Worm (Caenorhabditis elegans) whole organism, L4 larva: ENCODE results near the gene Y82E9BL.19.

ENCODE experiments used
- Y48G9A.11 ChIP-seq: fragments of 200-800 bp; sonication (Bioruptor generic); IDR thresholded peaks from 2 replicates; pipeline ENCODE4 v1.3.6; 2022; ENCODE audit warnings: missing genetic modification reagents, missing genetic modification characterization, missing compliant biosample characterization
- ZK337.2 ChIP-seq: fragments of 200-800 bp; sonication (Bioruptor generic); IDR thresholded peaks from 2 replicates; pipeline ENCODE4 v1.3.6; 2022; ENCODE audit warnings: missing genetic modification reagents, missing genetic modification characterization, missing compliant biosample characterization
- ama-1 ChIP-seq: fragments of 150-350 bp; optimal IDR thresholded peaks from 2 replicates; lab custom pipeline; 2014; ENCODE audit warnings: inconsistent platforms, mixed read lengths
- attf-4 ChIP-seq: sonication (generic microtip); optimal IDR thresholded peaks from 3 replicates; lab custom pipeline; 2017; ENCODE audit warnings: missing biosample characterization, missing genetic modification characterization
- ceh-20 ChIP-seq: fragments of 200-800 bp; sonication (Bioruptor generic); IDR thresholded peaks from 2 replicates; pipeline ENCODE4 v1.3.6; 2022; ENCODE audit warnings: missing genetic modification reagents, missing genetic modification characterization, missing compliant biosample characterization
- ceh-28 ChIP-seq: fragments of 150-350 bp; optimal IDR thresholded peaks from 2 replicates; lab custom pipeline; 2014; ENCODE audit warnings: missing biosample characterization, missing genetic modification reagents, missing genetic modification characterization
- ceh-62 ChIP-seq: sonication (generic microtip); optimal IDR thresholded peaks from 2 replicates; lab custom pipeline; 2017; ENCODE audit warnings: missing biosample characterization, missing genetic modification characterization
- daf-12 ChIP-seq: fragments of 150-350 bp; optimal IDR thresholded peaks from 2 replicates; lab custom pipeline; 2014; ENCODE audit warnings: missing biosample characterization, missing genetic modification reagents, missing genetic modification characterization
- daf-16 ChIP-seq, 3 experiments: sonication (generic microtip); optimal IDR thresholded peaks; 2 replicates each; lab custom pipeline; 2016 to 2017; ENCODE audit warnings: missing genetic modification characterization in 3 of 3, missing genetic modification reagents in 3 of 3, mild to moderate bottlenecking in 2 of 3, missing compliant biosample characterization in 2 of 3, missing biosample characterization in 1 of 3, moderate library complexity in 1 of 3
- daf-19 ChIP-seq: fragments of 200-800 bp; sonication (Bioruptor generic); conservative IDR thresholded peaks from 2 replicates; pipeline ENCODE4 v1.3.6; 2022; ENCODE audit warnings: missing genetic modification characterization, missing compliant biosample characterization
- dmd-6 ChIP-seq: fragments of 200-800 bp; sonication (Bioruptor generic); IDR thresholded peaks from 2 replicates; pipeline ENCODE4 v1.3.6; 2022; ENCODE audit warnings: missing genetic modification reagents, missing genetic modification characterization, missing compliant biosample characterization
- dmd-9 ChIP-seq: fragments of 200-800 bp; sonication (Bioruptor generic); IDR thresholded peaks from 2 replicates; pipeline ENCODE4 v1.3.6; 2022; ENCODE audit warnings: missing genetic modification reagents, missing genetic modification characterization, missing compliant biosample characterization
- dve-1 ChIP-seq: sonication (generic microtip); optimal IDR thresholded peaks from 2 replicates; lab custom pipeline; 2017; ENCODE audit warnings: antibody characterized with exemption, mild to moderate bottlenecking, missing genetic modification characterization, missing compliant biosample characterization; ENCODE audit not compliant: insufficient read depth
- egl-43 ChIP-seq: fragments of 200-800 bp; sonication (Bioruptor generic); IDR thresholded peaks from 2 replicates; pipeline ENCODE4 v1.3.6; 2022; ENCODE audit warnings: missing genetic modification reagents, missing genetic modification characterization, missing compliant biosample characterization
- fkh-10 ChIP-seq: fragments of 150-350 bp; optimal IDR thresholded peaks from 2 replicates; lab custom pipeline; 2014; ENCODE audit warnings: missing biosample characterization, missing genetic modification reagents, missing genetic modification characterization
- gei-8 ChIP-seq: fragments of 200-800 bp; sonication (Bioruptor generic); optimal IDR thresholded peaks from 2 replicates; lab custom pipeline; 2018; ENCODE audit warnings: mild to moderate bottlenecking, missing genetic modification characterization, missing compliant biosample characterization
- hlh-11 ChIP-seq: fragments of 200-800 bp; sonication (Bioruptor generic); optimal IDR thresholded peaks from 2 replicates; lab custom pipeline; 2018; ENCODE audit warnings: mild to moderate bottlenecking, missing genetic modification characterization, missing compliant biosample characterization
- lsy-2 ChIP-seq, 2 experiments: fragments of 150-350 bp in 1 of 2; sonication (generic microtip) in 1 of 2; optimal IDR thresholded peaks; 2 replicates each; lab custom pipeline; 2014 to 2017; ENCODE audit warnings: missing biosample characterization in 2 of 2, missing genetic modification characterization in 2 of 2
- mep-1 ChIP-seq: fragments of 150-350 bp; sonication (generic microtip); optimal IDR thresholded peaks from 3 replicates; lab custom pipeline; 2014; ENCODE audit warnings: missing biosample characterization, missing genetic modification characterization
- nhr-11 ChIP-seq: fragments of 150-350 bp; optimal IDR thresholded peaks from 2 replicates; lab custom pipeline; 2014; ENCODE audit warnings: missing biosample characterization, missing genetic modification characterization
- nhr-237 ChIP-seq: sonication (generic microtip); optimal IDR thresholded peaks from 2 replicates; lab custom pipeline; 2017; ENCODE audit warnings: missing biosample characterization, missing genetic modification characterization
- nhr-25 ChIP-seq: sonication (generic microtip); optimal IDR thresholded peaks from 2 replicates; lab custom pipeline; 2017; ENCODE audit warnings: missing genetic modification characterization, mild to moderate bottlenecking, missing compliant biosample characterization, antibody characterized with exemption, moderate library complexity, borderline replicate concordance; ENCODE audit not compliant: insufficient read depth
- nhr-28 ChIP-seq: fragments of 150-350 bp; optimal IDR thresholded peaks from 2 replicates; lab custom pipeline; 2014; ENCODE audit warnings: missing biosample characterization, missing genetic modification characterization
- nhr-41 ChIP-seq: fragments of 200-800 bp; sonication (Bioruptor generic); IDR thresholded peaks from 2 replicates; pipeline ENCODE4 v1.3.6; 2022; ENCODE audit warnings: missing genetic modification reagents, missing genetic modification characterization, missing compliant biosample characterization
- nhr-42 ChIP-seq: fragments of 200-800 bp; sonication (Bioruptor generic); IDR thresholded peaks from 2 replicates; pipeline ENCODE4 v1.3.6; 2022; ENCODE audit warnings: missing genetic modification characterization, missing compliant biosample characterization
- nhr-76 ChIP-seq: fragments of 150-350 bp; optimal IDR thresholded peaks from 2 replicates; lab custom pipeline; 2014; ENCODE audit warnings: missing biosample characterization, missing genetic modification characterization
- nhr-77 ChIP-seq: fragments of 150-350 bp; optimal IDR thresholded peaks from 2 replicates; lab custom pipeline; 2014; ENCODE audit warnings: missing biosample characterization, missing genetic modification characterization
- pqm-1 ChIP-seq: sonication (generic microtip); optimal IDR thresholded peaks from 2 replicates; lab custom pipeline; 2017; ENCODE audit warnings: missing biosample characterization, missing genetic modification characterization
- set-16 ChIP-seq: fragments of 200-800 bp; sonication (Bioruptor generic); IDR thresholded peaks from 2 replicates; pipeline ENCODE4 v1.3.6; 2022; ENCODE audit warnings: missing genetic modification reagents, missing genetic modification characterization, missing compliant biosample characterization
- snpc-4 ChIP-seq: fragments of 150-350 bp; optimal IDR thresholded peaks from 2 replicates; lab custom pipeline; 2014; ENCODE audit warnings: missing biosample characterization, missing genetic modification characterization
- spr-1 ChIP-seq: sonication (generic microtip); optimal IDR thresholded peaks from 2 replicates; lab custom pipeline; 2016; ENCODE audit warnings: mild to moderate bottlenecking, missing genetic modification characterization, missing compliant biosample characterization
- spr-3 ChIP-seq: fragments of 200-800 bp; sonication (Bioruptor generic); optimal IDR thresholded peaks from 2 replicates; lab custom pipeline; 2018; ENCODE audit warnings: mild to moderate bottlenecking, missing genetic modification characterization, missing compliant biosample characterization
- unc-62 ChIP-seq, 3 experiments: fragments of 150-350 bp in 1 of 3; sonication (generic microtip); optimal IDR thresholded peaks in 2 of 3; peaks in 1 of 3; 1 replicate in 1 of 3; 2 replicates in 2 of 3; lab custom pipeline; 2014 to 2017; ENCODE audit warnings: missing biosample characterization in 3 of 3, missing genetic modification characterization in 3 of 3, missing genetic modification reagents in 3 of 3, missing genotype in 1 of 3
- zag-1 ChIP-seq: fragments of 150-350 bp; optimal IDR thresholded peaks from 2 replicates; lab custom pipeline; 2014; ENCODE audit warnings: missing biosample characterization, missing genetic modification characterization

The Y82E9BL.19 gene

ce11 chrIII:1308887-1309286 is 22.9 kb upstream of the Y82E9BL.19 start, which contains the start of gene Y82E9BL.12:
TSS of gene Y82E9BL.12 (plus strand) at chrIII:1309187.
- TF ChIP-seq attf-4 (tag; lab: Kevin White, UChicago), result no peak

ce11 chrIII:1311367-1311766 is 20.4 kb upstream of the Y82E9BL.19 start:
- TF ChIP-seq snpc-4 (tag; lab: Kevin White, UChicago) (no peak), ZK337.2 (GFP tag; lab: Robert Waterston, UW) (no peak), zag-1 (tag; lab: Kevin White, UChicago) (no peak), mep-1 (tag; lab: Kevin White, UChicago) (no peak), fkh-10 (GFP tag; lab: Kevin White, UChicago) (no peak), dmd-9 (GFP tag; lab: Robert Waterston, UW) (no peak), ama-1 (lab: Kevin White, UChicago) (no peak), set-16 (no peak), spr-3 (GFP tag; lab: Kevin White, UChicago) (no peak), nhr-41 (GFP tag; lab: Robert Waterston, UW) (no peak), nhr-25 (tag; lab: Kevin White, UChicago) (no peak), lsy-2 (tag; optimal IDR thresholded peaks at IDR 0.05; lab: Kevin White, UChicago) (no peak), ceh-28 (no peak), gei-8 (no peak), ceh-62 (tag; lab: Kevin White, UChicago) (no peak), nhr-11 (tag; lab: Kevin White, UChicago) (no peak), daf-12 (tag; lab: Kevin White, UChicago) (no peak), spr-1 (tag; lab: Kevin White, UChicago) (no peak), dve-1 (no peak), nhr-77 (tag; lab: Kevin White, UChicago) (no peak)

ce11 chrIII:1314283-1314682 is 17.5 kb upstream of the Y82E9BL.19 start:
- TF ChIP-seq ceh-20 (GFP tag; lab: Robert Waterston, UW), result no peak
- TF ChIP-seq unc-62 (GFP tag; optimal IDR thresholded peaks at IDR 0.05 in 1 of 2; lab: Kevin White, UChicago), result peak in 1 of 2 experiments; percentile 95
- no peak for TF ChIP-seq unc-62 (tag; optimal IDR thresholded peaks at IDR 0.05; lab: Kevin White, UChicago)

ce11 chrIII:1315038-1315437 is 16.8 kb upstream of the Y82E9BL.19 start, which contains the start of the genes fbxa-80 and fbxa-19:
TSS of gene fbxa-80 (minus strand) at chrIII:1315210.
TSS of gene fbxa-19 (plus strand) at chrIII:1315401.
- no peak for TF ChIP-seq snpc-4 (tag; lab: Kevin White, UChicago)
- no peak for TF ChIP-seq nhr-41 (GFP tag; lab: Robert Waterston, UW)
- no peak for TF ChIP-seq daf-16 (GFP tag; optimal IDR thresholded peaks at IDR 0.05; lab: Kevin White, UChicago)
- peak; percentile 56 for TF ChIP-seq daf-16 (tag; optimal IDR thresholded peaks at IDR 0.05; lab: Kevin White, UChicago)
- TF ChIP-seq nhr-76 (tag; lab: Kevin White, UChicago), result no peak
- TF ChIP-seq daf-19 (GFP tag; lab: Robert Waterston, UW), result no peak
- TF ChIP-seq pqm-1 (tag; lab: Kevin White, UChicago), result peak; percentile 80
- TF ChIP-seq dmd-6 (GFP tag; lab: Robert Waterston, UW), result peak; percentile 46
- peak; percentile 77 for TF ChIP-seq nhr-28
- no peak for TF ChIP-seq ceh-20 (GFP tag; lab: Robert Waterston, UW)
- TF ChIP-seq hlh-11, result peak; percentile 20

ce11 chrIII:1321561-1321960 is 10.3 kb upstream of the Y82E9BL.19 start, which contains the start of gene fbxa-15:
TSS of gene fbxa-15 (minus strand) at chrIII:1321661.
- TF ChIP-seq dmd-6 (GFP tag; lab: Robert Waterston, UW) (no peak), nhr-237 (tag; lab: Kevin White, UChicago) (no peak), nhr-42 (no peak), daf-16 (GFP tag; optimal IDR thresholded peaks at IDR 0.05; lab: Kevin White, UChicago) (no peak), daf-16 (tag; optimal IDR thresholded peaks at IDR 0.05; lab: Kevin White, UChicago) (no peak), lsy-2 (tag; optimal IDR thresholded peaks at IDR 0.05; lab: Kevin White, UChicago) (no peak), egl-43 (GFP tag; lab: Robert Waterston, UW) (no peak), Y48G9A.11 (GFP tag; lab: Robert Waterston, UW) (no peak)
